Fruit fly (Drosophila melanogaster) whole organism, prepupa: ENCODE measurements around the gene CG15818.

Source experiments
- CG3032 ChIP-seq: fragments of 200-800 bp; optimal IDR thresholded peaks from 2 replicates; lab custom pipeline; 2019; ENCODE audit warnings: missing biosample characterization, mild to moderate bottlenecking, missing genetic modification characterization, moderate library complexity
- ss ChIP-seq, 2 experiments: fragments of 200-800 bp; sonication (Bioruptor generic); optimal IDR thresholded peaks; 2 replicates in 1 of 2; 3 replicates in 1 of 2; lab custom pipeline; 2017 to 2018; ENCODE audit warnings: mild to moderate bottlenecking in 2 of 2, missing biosample characterization in 2 of 2, missing genetic modification characterization in 2 of 2, moderate library complexity in 1 of 2

DNA sequence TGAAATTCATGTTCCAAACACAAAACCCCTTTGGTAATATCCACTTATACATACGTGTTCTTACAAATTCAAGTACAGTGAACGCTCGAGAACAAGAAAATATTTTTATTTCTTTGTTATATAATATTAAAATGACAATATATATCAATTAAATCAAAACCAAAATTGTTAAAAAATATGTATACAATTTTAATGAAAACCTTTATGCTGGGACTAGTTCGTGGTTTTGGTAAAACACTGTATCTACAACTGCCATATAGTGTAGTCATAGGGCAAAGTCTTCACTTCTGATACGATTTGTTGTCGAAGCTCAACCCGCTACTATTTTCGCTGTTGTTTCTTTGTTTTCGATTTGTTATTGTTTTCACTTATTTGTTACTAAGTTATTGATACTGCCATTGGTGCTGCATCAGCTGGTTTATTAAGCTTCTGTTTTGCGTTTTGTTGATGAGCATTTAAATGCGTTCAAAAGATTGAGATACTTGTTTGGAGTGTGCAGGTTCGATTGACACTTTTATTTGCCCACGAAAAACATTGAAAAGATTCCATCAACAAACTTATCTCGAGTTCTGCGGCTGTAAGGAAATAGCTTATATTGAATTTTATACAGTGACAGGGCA, 24.1 kb downstream of the CG15818 start:
- TF ChIP-seq ss (GFP tag; optimal IDR thresholded peaks at IDR 0.05; lab: Kevin White, UChicago) (peak; percentile 12 to 57), CG3032 (tag; lab: Kevin White, UChicago) (no peak)
